Fruit fly (Drosophila melanogaster) whole organism, embryonic: Measurements from ENCODE around the gene QC.

Experiments used
- ATbp ChIP-seq: fragments of 200-800 bp; sonication (Bioruptor generic); optimal IDR thresholded peaks from 2 replicates; lab custom pipeline; 2017; ENCODE audit warnings: missing biosample characterization, mild to moderate bottlenecking, missing genetic modification characterization, missing genetic modification reagents
- Abd-B ChIP-seq: fragments of 200-800 bp; sonication (Bioruptor generic); optimal IDR thresholded peaks from 2 replicates; lab custom pipeline; 2018; ENCODE audit warnings: missing biosample characterization, mild to moderate bottlenecking, missing genetic modification characterization, moderate library complexity
- Atf3 ChIP-seq: fragments of 200-800 bp; sonication (Bioruptor generic); optimal IDR thresholded peaks from 3 replicates; lab custom pipeline; 2016; ENCODE audit warnings: missing biosample characterization, missing genetic modification characterization
- CG10431 ChIP-seq: fragments of 200-800 bp; sonication (Bioruptor generic); optimal IDR thresholded peaks from 3 replicates; lab custom pipeline; 2018; ENCODE audit warnings: missing biosample characterization, mild to moderate bottlenecking, missing genetic modification characterization
- CG13296 ChIP-seq: fragments of 200-800 bp; sonication (Bioruptor generic); optimal IDR thresholded peaks from 3 replicates; lab custom pipeline; 2018; ENCODE audit warnings: missing biosample characterization, mild to moderate bottlenecking, missing genetic modification characterization
- CG14860 ChIP-seq: fragments of 200-800 bp; sonication (Bioruptor generic); IDR thresholded peaks from 3 replicates; pipeline ENCODE4 v1.3.6; 2022; ENCODE audit warnings: missing biosample characterization, missing genetic modification characterization; ENCODE audit not compliant: partially characterized antibody
- CG15514 ChIP-seq: fragments of 200-800 bp; sonication (Bioruptor generic); optimal IDR thresholded peaks from 3 replicates; lab custom pipeline; 2017; ENCODE audit warnings: missing biosample characterization, missing genetic modification characterization, mild to moderate bottlenecking, moderate library complexity, missing genetic modification reagents
- CG16813 ChIP-seq: fragments of 200-800 bp; sonication (Bioruptor generic); IDR thresholded peaks from 3 replicates; pipeline ENCODE4 v1.3.6; 2022; ENCODE audit warnings: missing biosample characterization, missing genetic modification characterization; ENCODE audit not compliant: partially characterized antibody
- CG16863 ChIP-seq: fragments of 200-800 bp; sonication (Bioruptor generic); optimal IDR thresholded peaks from 3 replicates; lab custom pipeline; 2016; ENCODE audit warnings: missing biosample characterization, missing genetic modification characterization
- CG1792 ChIP-seq: fragments of 200-800 bp; sonication (Bioruptor generic); optimal IDR thresholded peaks from 2 replicates; lab custom pipeline; 2016; ENCODE audit warnings: missing biosample characterization, missing genetic modification characterization
- CG18764 ChIP-seq: fragments of 200-800 bp; sonication (Bioruptor generic); optimal IDR thresholded peaks from 3 replicates; lab custom pipeline; 2016; ENCODE audit warnings: missing biosample characterization, missing genetic modification characterization
- CG2889 ChIP-seq: fragments of 200-800 bp; sonication (Bioruptor generic); IDR thresholded peaks from 3 replicates; pipeline ENCODE4 v1.3.6; 2022; ENCODE audit warnings: missing biosample characterization, missing genetic modification characterization
- CG31365 ChIP-seq: fragments of 200-800 bp; sonication (Bioruptor generic); optimal IDR thresholded peaks from 2 replicates; lab custom pipeline; 2018; ENCODE audit warnings: missing biosample characterization, mild to moderate bottlenecking, missing genetic modification characterization
- CG34376 ChIP-seq: fragments of 200-800 bp; sonication (Bioruptor generic); optimal IDR thresholded peaks from 2 replicates; lab custom pipeline; 2018; ENCODE audit warnings: missing biosample characterization, mild to moderate bottlenecking, missing genetic modification characterization
- CG3995 ChIP-seq: fragments of 200-800 bp; sonication (Bioruptor generic); optimal IDR thresholded peaks from 3 replicates; lab custom pipeline; 2016; ENCODE audit warnings: missing biosample characterization, missing genetic modification characterization
- CG4360 ChIP-seq: fragments of 200-800 bp; sonication (Bioruptor generic); IDR thresholded peaks from 2 replicates; pipeline ENCODE4 v1.3.6; 2022; ENCODE audit warnings: missing biosample characterization, missing genetic modification characterization
- CG5180 ChIP-seq: fragments of 200-800 bp; sonication (Bioruptor generic); optimal IDR thresholded peaks from 3 replicates; lab custom pipeline; 2017; ENCODE audit warnings: missing biosample characterization, missing genetic modification characterization, mild to moderate bottlenecking, moderate library complexity, missing genetic modification reagents
- CG7745 ChIP-seq: fragments of 200-800 bp; sonication (Bioruptor generic); optimal IDR thresholded peaks from 2 replicates; lab custom pipeline; 2018; ENCODE audit warnings: missing biosample characterization, mild to moderate bottlenecking, missing genetic modification characterization, moderate library complexity
- CG7928 ChIP-seq: fragments of 200-800 bp; sonication (Bioruptor generic); optimal IDR thresholded peaks from 2 replicates; lab custom pipeline; 2017; ENCODE audit warnings: missing biosample characterization, mild to moderate bottlenecking, missing genetic modification characterization
- CG7963 ChIP-seq: fragments of 200-800 bp; sonication (Bioruptor generic); IDR thresholded peaks from 3 replicates; pipeline ENCODE4 v1.3.6; 2022; ENCODE audit warnings: missing biosample characterization, missing genetic modification characterization; ENCODE audit not compliant: partially characterized antibody
- CG8388 ChIP-seq: fragments of 200-800 bp; sonication (Bioruptor generic); optimal IDR thresholded peaks from 2 replicates; lab custom pipeline; 2019; ENCODE audit warnings: missing biosample characterization, mild to moderate bottlenecking, missing genetic modification characterization, moderate library complexity
- Chrac-16 ChIP-seq: fragments of 200-800 bp; sonication (Bioruptor generic); optimal IDR thresholded peaks from 3 replicates; lab custom pipeline; 2016; ENCODE audit warnings: missing biosample characterization, missing genetic modification characterization
- CoRest ChIP-seq: fragments of 200-800 bp; sonication (Bioruptor generic); optimal IDR thresholded peaks from 3 replicates; lab custom pipeline; 2018; ENCODE audit warnings: missing biosample characterization, mild to moderate bottlenecking, missing genetic modification characterization, moderate library complexity
- Drgx ChIP-seq: fragments of 200-800 bp; sonication (Bioruptor generic); IDR thresholded peaks from 2 replicates; pipeline ENCODE4 v1.3.6; 2022; ENCODE audit warnings: missing biosample characterization, missing genetic modification characterization
- HHEX ChIP-seq: fragments of 200-800 bp; sonication (Bioruptor generic); optimal IDR thresholded peaks from 3 replicates; lab custom pipeline; 2017; ENCODE audit warnings: missing biosample characterization, mild to moderate bottlenecking, missing genetic modification characterization, missing genetic modification reagents
- Hr39 ChIP-seq: fragments of >200 bp; optimal IDR thresholded peaks from 2 replicates; lab custom pipeline; 2017
- Jarid2 ChIP-seq: fragments of 200-800 bp; sonication (Bioruptor generic); optimal IDR thresholded peaks from 3 replicates; lab custom pipeline; 2017; ENCODE audit warnings: mild to moderate bottlenecking, missing biosample characterization, missing genetic modification reagents, missing genetic modification characterization
- Nf-YA ChIP-seq: fragments of 200-800 bp; sonication (Bioruptor generic); IDR thresholded peaks from 2 replicates; pipeline ENCODE4 v1.3.6; 2022; ENCODE audit warnings: missing biosample characterization, missing genetic modification characterization
- Nf-YB ChIP-seq: fragments of 200-800 bp; sonication (Bioruptor generic); optimal IDR thresholded peaks from 3 replicates; lab custom pipeline; 2019; ENCODE audit warnings: missing biosample characterization, mild to moderate bottlenecking, missing genetic modification characterization, moderate library complexity
- Spps ChIP-seq: fragments of 200-800 bp; sonication (Bioruptor generic); optimal IDR thresholded peaks from 2 replicates; lab custom pipeline; 2018; ENCODE audit warnings: missing biosample characterization, mild to moderate bottlenecking, missing genetic modification characterization
- ato ChIP-seq: fragments of 200-800 bp; sonication (Bioruptor generic); IDR thresholded peaks from 2 replicates; pipeline ENCODE4 v1.3.6; 2022; ENCODE audit warnings: missing biosample characterization, missing genetic modification characterization; ENCODE audit not compliant: partially characterized antibody
- cg ChIP-seq: fragments of 200-800 bp; sonication (Bioruptor generic); optimal IDR thresholded peaks from 3 replicates; lab custom pipeline; 2019; ENCODE audit warnings: missing biosample characterization, mild to moderate bottlenecking, missing genetic modification characterization, moderate library complexity
- en ChIP-seq: fragments of 200-800 bp; sonication (Bioruptor generic); optimal IDR thresholded peaks from 2 replicates; lab custom pipeline; 2016; ENCODE audit warnings: missing biosample characterization, missing genetic modification characterization
- fd3F ChIP-seq: fragments of 200-800 bp; sonication (Bioruptor generic); optimal IDR thresholded peaks from 2 replicates; lab custom pipeline; 2018; ENCODE audit warnings: missing biosample characterization, mild to moderate bottlenecking, missing genetic modification characterization, moderate library complexity
- gce ChIP-seq: fragments of 200-800 bp; sonication (Bioruptor generic); IDR thresholded peaks from 3 replicates; pipeline ENCODE4 v1.3.6; 2022; ENCODE audit warnings: missing biosample characterization, missing genetic modification characterization
- gem ChIP-seq: fragments of 200-800 bp; sonication (Bioruptor generic); optimal IDR thresholded peaks from 2 replicates; lab custom pipeline; 2019; ENCODE audit warnings: missing biosample characterization, mild to moderate bottlenecking, missing genetic modification characterization, moderate library complexity
- gsb-n ChIP-seq: fragments of 200-800 bp; sonication (Bioruptor generic); optimal IDR thresholded peaks from 3 replicates; lab custom pipeline; 2018; ENCODE audit warnings: missing biosample characterization, mild to moderate bottlenecking, missing genetic modification characterization
- lilli ChIP-seq: fragments of 200-800 bp; sonication (Bioruptor generic); optimal IDR thresholded peaks from 3 replicates; lab custom pipeline; 2016; ENCODE audit warnings: missing biosample characterization, missing genetic modification characterization
- luna ChIP-seq: fragments of 200-800 bp; sonication (Bioruptor generic); optimal IDR thresholded peaks from 2 replicates; lab custom pipeline; 2016; ENCODE audit warnings: missing biosample characterization, missing genetic modification characterization
- p53 ChIP-seq: fragments of 200-800 bp; sonication (Bioruptor generic); optimal IDR thresholded peaks from 2 replicates; lab custom pipeline; 2016; ENCODE audit warnings: missing biosample characterization, missing genetic modification characterization
- pum ChIP-seq: fragments of 200-800 bp; sonication (Bioruptor generic); optimal IDR thresholded peaks from 2 replicates; lab custom pipeline; 2016; ENCODE audit warnings: missing biosample characterization, missing genetic modification characterization
- repo ChIP-seq: fragments of 200-800 bp; sonication (Bioruptor generic); optimal IDR thresholded peaks from 2 replicates; lab custom pipeline; 2016; ENCODE audit warnings: missing biosample characterization, missing genetic modification characterization
- rib ChIP-seq: fragments of 200-800 bp; sonication (Bioruptor generic); IDR thresholded peaks from 2 replicates; pipeline ENCODE4 v1.3.6; 2022; ENCODE audit warnings: missing biosample characterization, missing genetic modification characterization
- salm ChIP-seq: fragments of 200-800 bp; sonication (Bioruptor generic); optimal IDR thresholded peaks from 2 replicates; lab custom pipeline; 2018; ENCODE audit warnings: missing biosample characterization, mild to moderate bottlenecking, missing genetic modification characterization
- sc ChIP-seq, 3 experiments: fragments of >200 bp in 2 of 3; fragments of 200-800 bp in 1 of 3; sonication (Bioruptor generic) in 1 of 3; optimal IDR thresholded peaks; 2 replicates in 2 of 3; 3 replicates in 1 of 3; lab custom pipeline; 2017; ENCODE audit warnings: mild to moderate bottlenecking in 1 of 3, missing biosample characterization in 1 of 3, missing genetic modification characterization in 1 of 3, missing genetic modification reagents in 1 of 3
- seq ChIP-seq: fragments of 200-800 bp; sonication (Bioruptor generic); IDR thresholded peaks from 2 replicates; pipeline ENCODE4 v1.3.6; 2022; ENCODE audit warnings: missing biosample characterization, missing genetic modification characterization
- sima ChIP-seq: fragments of 200-800 bp; sonication (Bioruptor generic); optimal IDR thresholded peaks from 2 replicates; lab custom pipeline; 2016; ENCODE audit warnings: missing biosample characterization, missing genetic modification characterization
- unc-4 ChIP-seq: fragments of 200-800 bp; sonication (Bioruptor generic); IDR thresholded peaks from 2 replicates; pipeline ENCODE4 v1.3.6; 2022; ENCODE audit warnings: missing biosample characterization, missing genetic modification characterization; ENCODE audit not compliant: partially characterized antibody

Gene QC

DNA sequence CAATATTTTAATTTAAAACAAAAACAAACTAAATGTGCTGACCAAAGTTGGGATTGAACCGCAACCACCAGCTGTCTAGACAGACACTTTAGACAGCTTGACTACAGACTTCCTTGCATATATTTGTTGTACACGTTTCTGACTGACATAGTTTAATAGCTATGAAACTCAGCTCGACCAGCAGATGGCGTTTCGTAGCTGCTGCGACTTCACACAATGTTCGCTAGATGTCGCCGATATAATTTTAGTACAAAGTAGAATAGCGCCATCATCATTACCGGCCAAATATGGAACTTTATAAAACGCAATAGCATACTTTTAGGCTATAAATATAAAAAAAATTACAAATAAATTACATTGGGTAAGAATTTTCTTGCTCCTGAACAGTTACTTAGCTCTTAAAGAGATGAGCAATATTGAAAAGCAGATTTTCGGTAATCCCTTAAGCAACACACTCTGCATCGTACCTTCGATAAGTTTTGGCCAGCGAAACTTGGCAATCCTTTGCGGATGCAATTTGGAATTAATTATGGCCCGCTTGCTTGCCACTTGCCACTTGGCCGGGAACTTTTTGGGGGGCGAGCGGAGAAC, 32.5 kb downstream of the QC start (continued):
- 0 out of 2 replicates have a peak, but pooled peaks have one; percentile 20 for TF ChIP-seq Nf-YA (GFP tag; lab: Robert Waterston, UW)
- TF ChIP-seq lilli (GFP tag; lab: Kevin White, UChicago) = peak; percentile 53
- peak; percentile 65 for TF ChIP-seq CG15514 (GFP tag; lab: Kevin White, UChicago)
- TF ChIP-seq Nf-YB (GFP tag; lab: Kevin White, UChicago) = no peak
- peak; percentile 60 for TF ChIP-seq gem (tag; lab: Kevin White, UChicago)
- TF ChIP-seq en (GFP tag; lab: Kevin White, UChicago) = no peak
- peak; percentile 68 for TF ChIP-seq CoRest
- peak; percentile 32 for TF ChIP-seq CG5180
- TF ChIP-seq CG8388 (GFP tag; lab: Kevin White, UChicago) = no peak
- no peak for TF ChIP-seq sc (optimal IDR thresholded peaks at IDR 0.05; lab: Kevin White, UChicago)
- peak; percentile 11 for TF ChIP-seq sc (GFP tag; optimal IDR thresholded peaks at IDR 0.05; lab: Kevin White, UChicago)
- TF ChIP-seq p53 = peak; percentile 65
- peak; percentile 57 for TF ChIP-seq Spps (tag; lab: Kevin White, UChicago)
- no peak for TF ChIP-seq CG14860 (GFP tag; lab: Robert Waterston, UW)
- TF ChIP-seq Chrac-16 (GFP tag; lab: Kevin White, UChicago) = peak; percentile 61
- peak; percentile 45 for TF ChIP-seq gsb-n (tag; lab: Kevin White, UChicago)
- peak; percentile 52 for TF ChIP-seq Jarid2 (GFP tag; lab: Kevin White, UChicago)
- TF ChIP-seq cg (GFP tag; lab: Kevin White, UChicago) = no peak
- TF ChIP-seq salm (tag; lab: Kevin White, UChicago) = no peak
- TF ChIP-seq Atf3 = peak; percentile 15
- no peak for TF ChIP-seq CG3995
- peak; percentile 94 for TF ChIP-seq CG4360 (GFP tag; lab: Robert Waterston, UW)
- TF ChIP-seq CG1792 (GFP tag; lab: Kevin White, UChicago) = peak; percentile 67
- TF ChIP-seq gce (GFP tag; lab: Robert Waterston, UW) = peak; percentile 60; the same call in 2 of the 3 replicates
- peak; percentile 46 for TF ChIP-seq fd3F
- TF ChIP-seq CG34376 (GFP tag; lab: Kevin White, UChicago) = peak; percentile 2
- no peak for TF ChIP-seq Drgx (GFP tag; lab: Robert Waterston, UW)
- no peak for TF ChIP-seq CG10431
- peak; percentile 70 for TF ChIP-seq CG18764 (GFP tag; lab: Kevin White, UChicago)
- TF ChIP-seq Hr39 (lab: Kevin White, UChicago) = no peak
- peak; percentile 15 for TF ChIP-seq CG7928 (GFP tag; lab: Kevin White, UChicago)
- peak; percentile 33 for TF ChIP-seq Abd-B (GFP tag; lab: Kevin White, UChicago)
- peak; percentile 28 for TF ChIP-seq sima (GFP tag; lab: Kevin White, UChicago)
- TF ChIP-seq seq (GFP tag; lab: Robert Waterston, UW) = 0 out of 2 replicates have a peak, but pooled peaks have one; percentile 14
- TF ChIP-seq CG16863 (GFP tag; lab: Kevin White, UChicago) = peak; percentile 41
- TF ChIP-seq repo (GFP tag; lab: Kevin White, UChicago) = peak; percentile 58
- TF ChIP-seq ATbp = peak; percentile 12
- TF ChIP-seq pum (GFP tag; lab: Kevin White, UChicago) = peak; percentile 73
- TF ChIP-seq CG13296 (GFP tag; lab: Kevin White, UChicago) = no peak
- no peak for TF ChIP-seq CG7963 (GFP tag; lab: Robert Waterston, UW)
- no peak for TF ChIP-seq CG7745 (tag; lab: Kevin White, UChicago)
- TF ChIP-seq rib (GFP tag; lab: Robert Waterston, UW) = no peak
- TF ChIP-seq luna = no peak
- TF ChIP-seq CG16813 = no peak; the same call in 2 of the 3 replicates
- TF ChIP-seq unc-4 (GFP tag; lab: Robert Waterston, UW) = 0 out of 2 replicates have a peak, but pooled peaks have one; percentile 16
- peak; percentile 16 for TF ChIP-seq HHEX
- TF ChIP-seq CG2889 = no peak
- TF ChIP-seq CG31365 (tag; lab: Kevin White, UChicago) = peak; percentile 87
- TF ChIP-seq ato (GFP tag; lab: Robert Waterston, UW) = 0 out of 2 replicates have a peak, but pooled peaks have one; percentile 43
